Worm (Caenorhabditis elegans): Measurements from ENCODE around the gene lonp-2.

lonp-2 gene

ce11 chrIII:12131751-12132150 lies 24.2 kb downstream of the lonp-2 start:
- no peak for TF ChIP-seq ceh-43 (GFP tag; optimal IDR thresholded peaks at IDR 0.05)
- TF ChIP-seq hlh-1 (tag; optimal IDR thresholded peaks at IDR 0.05): no peak
- no peak for TF ChIP-seq flh-1 (GFP tag; optimal IDR thresholded peaks at IDR 0.05)
- TF ChIP-seq ham-2 (GFP tag; optimal IDR thresholded peaks at IDR 0.05): peak; percentile 75
- no peak for TF ChIP-seq ceh-83 (GFP tag; optimal IDR thresholded peaks at IDR 0.05)

ce11 chrIII:12133121-12133520 lies 25.5 kb downstream of the lonp-2 start:
- TF ChIP-seq drap-1 (GFP tag; optimal IDR thresholded peaks at IDR 0.05) (no peak), ces-1 (GFP tag; optimal IDR thresholded peaks at IDR 0.05) (no peak), unc-120 (tag; optimal IDR thresholded peaks at IDR 0.05; ENCODE audit: poor library complexity, severe bottlenecking) (no peak)

- no peak for TF ChIP-seq zip-8 (tag; optimal IDR thresholded peaks at IDR 0.05)
- no peak for TF ChIP-seq ces-1 (GFP tag; optimal IDR thresholded peaks at IDR 0.05)
- no peak for TF ChIP-seq tbx-8 (GFP tag; optimal IDR thresholded peaks at IDR 0.05)
- no peak for TF ChIP-seq lin-13 (tag; optimal IDR thresholded peaks at IDR 0.05)
- no peak for TF ChIP-seq nhr-28 (tag; optimal IDR thresholded peaks at IDR 0.05)
- no peak for TF ChIP-seq cnd-1 (tag; optimal IDR thresholded peaks at IDR 0.05)
- TF ChIP-seq drap-1 (GFP tag; optimal IDR thresholded peaks at IDR 0.05): no peak
- no peak for TF ChIP-seq mls-2 (tag; optimal IDR thresholded peaks at IDR 0.05)
- no peak for TF ChIP-seq ztf-11 (tag; optimal IDR thresholded peaks at IDR 0.05)
- no peak for TF ChIP-seq hlh-1 (tag; optimal IDR thresholded peaks at IDR 0.05)
- TF ChIP-seq bed-3 (GFP tag; optimal IDR thresholded peaks at IDR 0.05): no peak
- TF ChIP-seq M03D4.4 (tag; optimal IDR thresholded peaks at IDR 0.05): no peak
- TF ChIP-seq ceh-39 (tag; optimal IDR thresholded peaks at IDR 0.05): no peak
- no peak for TF ChIP-seq mab-5 (tag; optimal IDR thresholded peaks at IDR 0.05)
- no peak for TF ChIP-seq nhr-2 (tag; optimal IDR thresholded peaks at IDR 0.05)
- TF ChIP-seq unc-39 (tag; optimal IDR thresholded peaks at IDR 0.05): no peak
- TF ChIP-seq mep-1 (tag; optimal IDR thresholded peaks at IDR 0.05): no peak
Observed at ce11 chrIII:12135580-12135979, 28.0 kb downstream of the lonp-2 start.

- TF ChIP-seq nhr-28 (tag; optimal IDR thresholded peaks at IDR 0.05) (no peak), mep-1 (tag; optimal IDR thresholded peaks at IDR 0.05) (no peak), elt-1 (tag; optimal IDR thresholded peaks at IDR 0.05; ENCODE audit: borderline replicate concordance, insufficient read depth) (no peak), ceh-83 (GFP tag; optimal IDR thresholded peaks at IDR 0.05) (no peak), blmp-1 (tag; optimal IDR thresholded peaks at IDR 0.05) (no peak), unc-120 (tag; optimal IDR thresholded peaks at IDR 0.05; ENCODE audit: poor library complexity, severe bottlenecking) (peak; percentile 36), nhr-2 (tag; optimal IDR thresholded peaks at IDR 0.05) (peak; percentile 64), mab-5 (tag; optimal IDR thresholded peaks at IDR 0.05) (peak; percentile 3), nhr-12 (tag; optimal IDR thresholded peaks at IDR 0.05) (no peak), ceh-39 (tag; optimal IDR thresholded peaks at IDR 0.05) (no peak), snpc-4 (tag; optimal IDR thresholded peaks at IDR 0.05) (no peak), nhr-237 (tag; optimal IDR thresholded peaks at IDR 0.05) (no peak), ces-1 (GFP tag; optimal IDR thresholded peaks at IDR 0.05) (no peak), drap-1 (GFP tag; optimal IDR thresholded peaks at IDR 0.05) (no peak), unc-39 (tag; optimal IDR thresholded peaks at IDR 0.05) (no peak), elt-3 (tag; optimal IDR thresholded peaks at IDR 0.05) (no peak), sem-2 (GFP tag; optimal IDR thresholded peaks at IDR 0.05) (no peak), nhr-76 (tag; optimal IDR thresholded peaks at IDR 0.05) (no peak), zip-8 (tag; optimal IDR thresholded peaks at IDR 0.05) (no peak), ham-2 (GFP tag; optimal IDR thresholded peaks at IDR 0.05) (no peak), sptf-1 (tag; optimal IDR thresholded peaks at IDR 0.05) (no peak), ztf-11 (tag; optimal IDR thresholded peaks at IDR 0.05) (no peak), unc-62 (GFP tag; optimal IDR thresholded peaks at IDR 0.05) (peak; percentile 72), pha-4 (tag; optimal IDR thresholded peaks at IDR 0.05) (no peak), lsy-2 (tag; optimal IDR thresholded peaks at IDR 0.05) (no peak), bed-3 (GFP tag; optimal IDR thresholded peaks at IDR 0.05) (no peak), lin-13 (tag; optimal IDR thresholded peaks at IDR 0.05) (no peak), ceh-43 (GFP tag; optimal IDR thresholded peaks at IDR 0.05) (no peak), mls-2 (tag; optimal IDR thresholded peaks at IDR 0.05) (no peak), lin-32 (GFP tag; optimal IDR thresholded peaks at IDR 0.05) (no peak), cnd-1 (tag; optimal IDR thresholded peaks at IDR 0.05) (no peak), hlh-1 (tag; optimal IDR thresholded peaks at IDR 0.05) (peak; percentile 87), M03D4.4 (tag; optimal IDR thresholded peaks at IDR 0.05) (no peak), flh-1 (GFP tag; optimal IDR thresholded peaks at IDR 0.05) (no peak), tbx-8 (GFP tag; optimal IDR thresholded peaks at IDR 0.05) (no peak)
Observed at ce11 chrIII:12137095-12137494, 29.5 kb downstream of the lonp-2 start.

Measured in whole organism, mixed stage, embryonic.